Fruit fly (Drosophila melanogaster) S2 (cell line): ENCODE results near the gene His2Av.

Experiments
- CG8478 ChIP-seq: fragments of >200 bp; optimal IDR thresholded peaks from 2 replicates; lab custom pipeline; 2018
- CTCF ChIP-seq, 2 experiments: fragments of >200 bp; optimal IDR thresholded peaks; 2 replicates each; lab custom pipeline; 2018

DNA sequence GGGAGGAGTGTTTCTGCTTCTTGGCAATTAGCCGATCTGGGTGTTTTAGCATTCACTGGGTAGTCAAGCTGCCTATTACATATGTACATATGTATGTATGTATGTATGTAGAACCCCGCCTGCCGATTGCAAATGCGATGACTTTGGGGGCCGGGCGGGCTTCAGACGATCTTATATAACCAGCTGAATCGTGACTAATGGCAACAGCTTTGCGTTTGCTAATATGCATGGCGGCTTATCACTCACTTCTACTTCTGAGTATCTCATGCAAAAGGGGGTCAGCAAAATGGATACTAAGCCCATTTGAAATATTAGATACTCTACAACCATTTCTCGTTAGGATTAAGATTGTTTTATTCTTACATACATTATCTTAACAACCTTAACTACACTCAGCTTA lies 29.5 kb downstream of the His2Av start:
- TF ChIP-seq CG8478 (lab: Kevin White, UChicago) (no peak), CTCF (optimal IDR thresholded peaks at IDR 0.05; lab: Kevin White, UChicago) (no peak)
